Worm (Caenorhabditis elegans) whole organism, L4 larva: ENCODE data around the gene mpst-2.

Source experiments
- D1046.2 ChIP-seq: fragments of 200-800 bp; sonication (Bioruptor generic); IDR thresholded peaks from 2 replicates; pipeline ENCODE4 v1.3.6; 2022; ENCODE audit warnings: missing genetic modification characterization, missing compliant biosample characterization
- F37D6.2 ChIP-seq: sonication (generic microtip); optimal IDR thresholded peaks from 2 replicates; lab custom pipeline; 2016; ENCODE audit warnings: mild to moderate bottlenecking, missing genetic modification characterization, missing compliant biosample characterization
- F44E2.7 ChIP-seq: fragments of 200-800 bp; sonication (Bioruptor generic); IDR thresholded peaks from 2 replicates; pipeline ENCODE4 v2.1.2; 2022; ENCODE audit warnings: missing genetic modification characterization, missing compliant biosample characterization
- R02D3.7 ChIP-seq: fragments of 150-350 bp; sonication (generic microtip); optimal IDR thresholded peaks from 3 replicates; lab custom pipeline; 2014; ENCODE audit warnings: missing biosample characterization, missing genetic modification characterization
- T20F7.1 ChIP-seq: fragments of 200-800 bp; sonication (Bioruptor generic); optimal IDR thresholded peaks from 2 replicates; lab custom pipeline; 2018; ENCODE audit warnings: mild to moderate bottlenecking, missing genetic modification characterization, missing compliant biosample characterization
- Y5F2A.4 ChIP-seq: fragments of 200-800 bp; sonication (Bioruptor generic); optimal IDR thresholded peaks from 2 replicates; lab custom pipeline; 2018; ENCODE audit warnings: mild to moderate bottlenecking, missing genetic modification characterization, missing compliant biosample characterization
- aha-1 ChIP-seq: fragments of 150-350 bp; peaks from one replicate; lab custom pipeline; 2014; ENCODE audit warnings: missing biosample characterization, missing genetic modification characterization
- arid-1 ChIP-seq: fragments of 200-800 bp; sonication (Bioruptor generic); conservative IDR thresholded peaks from 2 replicates; pipeline ENCODE4 v1.3.6; 2022; ENCODE audit warnings: missing genetic modification reagents, missing genetic modification characterization, missing compliant biosample characterization
- ceh-20 ChIP-seq: fragments of 200-800 bp; sonication (Bioruptor generic); IDR thresholded peaks from 2 replicates; pipeline ENCODE4 v1.3.6; 2022; ENCODE audit warnings: missing genetic modification reagents, missing genetic modification characterization, missing compliant biosample characterization
- ceh-32 ChIP-seq: sonication (generic microtip); optimal IDR thresholded peaks from 2 replicates; lab custom pipeline; 2016; ENCODE audit warnings: mild to moderate bottlenecking, missing genetic modification characterization, missing compliant biosample characterization; ENCODE audit not compliant: poor library complexity
- ces-1 ChIP-seq: fragments of 150-350 bp; sonication (generic microtip); optimal IDR thresholded peaks from 4 replicates; lab custom pipeline; 2014; ENCODE audit warnings: missing biosample characterization, missing genetic modification reagents, missing genetic modification characterization
- cey-2 ChIP-seq: sonication (generic microtip); optimal IDR thresholded peaks from 3 replicates; lab custom pipeline; 2017; ENCODE audit warnings: missing genetic modification characterization, mild to moderate bottlenecking, missing compliant biosample characterization, antibody characterized with exemption, borderline replicate concordance; ENCODE audit not compliant: insufficient read depth
- ctbp-1 ChIP-seq: fragments of 200-800 bp; sonication (Bioruptor generic); IDR thresholded peaks from 2 replicates; pipeline ENCODE4 v1.3.6; 2022; ENCODE audit warnings: missing genetic modification reagents, missing genetic modification characterization, missing compliant biosample characterization
- egl-27 ChIP-seq: sonication (generic microtip); optimal IDR thresholded peaks from 3 replicates; lab custom pipeline; 2017; ENCODE audit warnings: missing biosample characterization, missing genetic modification reagents, missing genetic modification characterization
- egl-43 ChIP-seq: fragments of 200-800 bp; sonication (Bioruptor generic); IDR thresholded peaks from 2 replicates; pipeline ENCODE4 v1.3.6; 2022; ENCODE audit warnings: missing genetic modification reagents, missing genetic modification characterization, missing compliant biosample characterization
- fkh-10 ChIP-seq: fragments of 150-350 bp; optimal IDR thresholded peaks from 2 replicates; lab custom pipeline; 2014; ENCODE audit warnings: missing biosample characterization, missing genetic modification reagents, missing genetic modification characterization
- gei-8 ChIP-seq: fragments of 200-800 bp; sonication (Bioruptor generic); optimal IDR thresholded peaks from 2 replicates; lab custom pipeline; 2018; ENCODE audit warnings: mild to moderate bottlenecking, missing genetic modification characterization, missing compliant biosample characterization
- hif-1 ChIP-seq, 2 experiments: sonication (generic microtip); optimal IDR thresholded peaks; 2 replicates each; lab custom pipeline; 2016 to 2017; ENCODE audit warnings: missing compliant biosample characterization in 2 of 2, missing genetic modification characterization in 2 of 2, missing genetic modification reagents in 2 of 2, missing genotype in 2 of 2, mild to moderate bottlenecking in 1 of 2
- lim-7 ChIP-seq: fragments of 200-800 bp; sonication (Bioruptor generic); IDR thresholded peaks from 2 replicates; pipeline ENCODE4 v1.3.6; 2022; ENCODE audit warnings: missing genetic modification characterization, missing compliant biosample characterization
- lin-13 ChIP-seq: fragments of 150-350 bp; optimal IDR thresholded peaks from 2 replicates; lab custom pipeline; 2014; ENCODE audit warnings: missing biosample characterization, missing genetic modification reagents, missing genetic modification characterization
- lin-15B ChIP-seq: fragments of 150-350 bp; sonication (generic microtip); optimal IDR thresholded peaks from 3 replicates; lab custom pipeline; 2014; ENCODE audit warnings: missing biosample characterization, missing genetic modification characterization
- lin-29 ChIP-seq: fragments of 200-800 bp; sonication (Bioruptor generic); IDR thresholded peaks from 2 replicates; pipeline ENCODE4 v1.3.6; 2022; ENCODE audit warnings: missing genetic modification reagents, missing genetic modification characterization, missing compliant biosample characterization
- lir-3 ChIP-seq: sonication (generic microtip); optimal IDR thresholded peaks from 2 replicates; lab custom pipeline; 2016; ENCODE audit warnings: mild to moderate bottlenecking, missing genetic modification characterization, missing compliant biosample characterization
- lsy-2 ChIP-seq, 2 experiments: fragments of 150-350 bp in 1 of 2; sonication (generic microtip) in 1 of 2; optimal IDR thresholded peaks; 2 replicates each; lab custom pipeline; 2014 to 2017; ENCODE audit warnings: missing biosample characterization in 2 of 2, missing genetic modification characterization in 2 of 2
- mdt-29 ChIP-seq: fragments of 200-800 bp; sonication (Bioruptor generic); IDR thresholded peaks from 2 replicates; pipeline ENCODE4 v1.3.6; 2022; ENCODE audit warnings: missing genetic modification reagents, missing genetic modification characterization, missing compliant biosample characterization
- mep-1 ChIP-seq: fragments of 150-350 bp; sonication (generic microtip); optimal IDR thresholded peaks from 3 replicates; lab custom pipeline; 2014; ENCODE audit warnings: missing biosample characterization, missing genetic modification characterization
- mxl-2 ChIP-seq: fragments of 200-800 bp; sonication (Bioruptor generic); conservative IDR thresholded peaks from 2 replicates; pipeline ENCODE4 v1.3.6; 2022; ENCODE audit warnings: missing genetic modification reagents, missing genetic modification characterization, missing compliant biosample characterization
- nhr-111 ChIP-seq: fragments of 200-800 bp; sonication (Bioruptor generic); optimal IDR thresholded peaks from 2 replicates; lab custom pipeline; 2018; ENCODE audit warnings: mild to moderate bottlenecking, missing genetic modification characterization, missing compliant biosample characterization
- nhr-28 ChIP-seq: fragments of 150-350 bp; optimal IDR thresholded peaks from 2 replicates; lab custom pipeline; 2014; ENCODE audit warnings: missing biosample characterization, missing genetic modification characterization
- nhr-48 ChIP-seq: sonication (generic microtip); optimal IDR thresholded peaks from 2 replicates; lab custom pipeline; 2016; ENCODE audit warnings: mild to moderate bottlenecking, missing genetic modification characterization, missing compliant biosample characterization
- nhr-77 ChIP-seq: fragments of 150-350 bp; optimal IDR thresholded peaks from 2 replicates; lab custom pipeline; 2014; ENCODE audit warnings: missing biosample characterization, missing genetic modification characterization
- pha-4 ChIP-seq, 2 experiments: fragments of 150-350 bp in 1 of 2; fragments of 200-800 bp in 1 of 2; sonication (Bioruptor generic) in 1 of 2; IDR thresholded peaks in 1 of 2; optimal IDR thresholded peaks in 1 of 2; 2 replicates each; pipeline versions ENCODE4 v1.3.6 to Lab custom; 2014 to 2022; ENCODE audit warnings: missing genetic modification characterization in 2 of 2, missing genetic modification reagents in 2 of 2, missing biosample characterization in 1 of 2, missing compliant biosample characterization in 1 of 2
- rbr-2 ChIP-seq: sonication (generic microtip); optimal IDR thresholded peaks from 2 replicates; lab custom pipeline; 2016; ENCODE audit warnings: missing genotype, missing genetic modification characterization, missing compliant biosample characterization
- sdz-12 ChIP-seq: fragments of 200-800 bp; sonication (Bioruptor generic); optimal IDR thresholded peaks from 2 replicates; lab custom pipeline; 2018; ENCODE audit warnings: mild to moderate bottlenecking, missing genetic modification characterization, missing compliant biosample characterization
- set-16 ChIP-seq: fragments of 200-800 bp; sonication (Bioruptor generic); IDR thresholded peaks from 2 replicates; pipeline ENCODE4 v1.3.6; 2022; ENCODE audit warnings: missing genetic modification reagents, missing genetic modification characterization, missing compliant biosample characterization
- snpc-4 ChIP-seq: fragments of 150-350 bp; optimal IDR thresholded peaks from 2 replicates; lab custom pipeline; 2014; ENCODE audit warnings: missing biosample characterization, missing genetic modification characterization
- spr-1 ChIP-seq: sonication (generic microtip); optimal IDR thresholded peaks from 2 replicates; lab custom pipeline; 2016; ENCODE audit warnings: mild to moderate bottlenecking, missing genetic modification characterization, missing compliant biosample characterization
- spr-3 ChIP-seq: fragments of 200-800 bp; sonication (Bioruptor generic); optimal IDR thresholded peaks from 2 replicates; lab custom pipeline; 2018; ENCODE audit warnings: mild to moderate bottlenecking, missing genetic modification characterization, missing compliant biosample characterization
- tag-97 ChIP-seq: fragments of 200-800 bp; sonication (Bioruptor generic); IDR thresholded peaks from 2 replicates; pipeline ENCODE4 v1.3.6; 2022; ENCODE audit warnings: missing genetic modification characterization, missing compliant biosample characterization
- unc-130 ChIP-seq: sonication (generic microtip); optimal IDR thresholded peaks from 2 replicates; lab custom pipeline; 2016; ENCODE audit warnings: missing genetic modification reagents, missing genetic modification characterization, missing compliant biosample characterization
- unc-39 ChIP-seq: sonication (generic microtip); optimal IDR thresholded peaks from 2 replicates; lab custom pipeline; 2017; ENCODE audit warnings: missing biosample characterization, missing genetic modification characterization
- unc-62 ChIP-seq, 3 experiments: fragments of 150-350 bp in 1 of 3; sonication (generic microtip); optimal IDR thresholded peaks in 2 of 3; peaks in 1 of 3; 1 replicate in 1 of 3; 2 replicates in 2 of 3; lab custom pipeline; 2014 to 2017; ENCODE audit warnings: missing biosample characterization in 3 of 3, missing genetic modification characterization in 3 of 3, missing genetic modification reagents in 3 of 3, missing genotype in 1 of 3
- zfp-3 ChIP-seq: fragments of 200-800 bp; sonication (Bioruptor generic); conservative IDR thresholded peaks from 2 replicates; pipeline ENCODE4 v1.3.6; 2022; ENCODE audit warnings: missing genetic modification reagents, missing genetic modification characterization, missing compliant biosample characterization
- zip-2 ChIP-seq: fragments of 150-350 bp; optimal IDR thresholded peaks from 2 replicates; lab custom pipeline; 2014; ENCODE audit warnings: missing biosample characterization, missing genetic modification characterization

Gene mpst-2

DNA sequence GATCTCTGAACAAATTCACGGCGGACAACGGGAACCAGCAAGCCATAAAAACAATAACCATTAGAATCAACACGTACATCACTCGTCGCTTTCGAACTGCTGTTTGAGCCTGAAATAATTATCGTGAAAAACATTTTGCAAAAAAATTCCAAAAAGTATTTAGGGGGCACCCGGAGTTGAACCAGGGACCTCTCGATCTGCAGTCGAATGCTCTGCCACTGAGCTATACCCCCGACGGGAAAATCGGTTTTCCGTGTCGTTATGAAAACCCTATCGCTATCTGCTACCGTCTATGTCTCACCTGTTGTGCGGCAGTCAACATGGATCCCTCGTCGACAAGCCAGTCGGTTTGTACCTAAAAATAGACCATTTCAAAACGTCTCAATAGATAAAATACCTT, 37.6 kb downstream of the mpst-2 start (continued):
- no peak for TF ChIP-seq unc-62 (GFP tag; optimal IDR thresholded peaks at IDR 0.05 in 1 of 2; lab: Kevin White, UChicago)
- no peak for TF ChIP-seq unc-62 (tag; optimal IDR thresholded peaks at IDR 0.05; lab: Kevin White, UChicago)
- TF ChIP-seq mep-1 (tag; lab: Kevin White, UChicago) = no peak
- TF ChIP-seq pha-4 (GFP tag; IDR thresholded peaks at IDR 0.05; lab: Robert Waterston, UW) = peak; percentile 71; the same call in 1 of the 2 replicates
- TF ChIP-seq pha-4 (tag; optimal IDR thresholded peaks at IDR 0.05; lab: Kevin White, UChicago) = no peak
- TF ChIP-seq lim-7 = peak; percentile 61
- 0 out of 2 replicates have a peak, but pooled peaks have one; percentile 58 for TF ChIP-seq ceh-20 (GFP tag; lab: Robert Waterston, UW)
- no peak for TF ChIP-seq unc-39 (tag; lab: Kevin White, UChicago)
- TF ChIP-seq arid-1 = peak; percentile 62; the same call in 1 of the 2 replicates
- no peak for TF ChIP-seq sdz-12 (GFP tag; lab: Kevin White, UChicago)
- peak; percentile 8 for TF ChIP-seq nhr-28 (tag; lab: Kevin White, UChicago)
- no peak for TF ChIP-seq cey-2 (tag; lab: Kevin White, UChicago)
- TF ChIP-seq aha-1 = no peak
- TF ChIP-seq Y5F2A.4 (GFP tag; lab: Kevin White, UChicago) = no peak
- no peak for TF ChIP-seq egl-27
- no peak for TF ChIP-seq ces-1 (GFP tag; lab: Kevin White, UChicago)
- no peak for TF ChIP-seq nhr-111 (GFP tag; lab: Kevin White, UChicago)
- TF ChIP-seq tag-97 (GFP tag; lab: Robert Waterston, UW) = no peak
- peak; percentile 70; the same call in 1 of the 2 replicates for TF ChIP-seq F44E2.7 (GFP tag; lab: Robert Waterston, UW)
- TF ChIP-seq ctbp-1 (GFP tag; lab: Robert Waterston, UW) = peak; percentile 59; the same call in 1 of the 2 replicates
- TF ChIP-seq lin-13 (GFP tag; lab: Kevin White, UChicago) = no peak
- TF ChIP-seq snpc-4 (tag; lab: Kevin White, UChicago) = peak; percentile 28
- no peak for TF ChIP-seq lir-3 (tag; lab: Kevin White, UChicago)
- no peak for TF ChIP-seq hif-1 (tag; optimal IDR thresholded peaks at IDR 0.05; lab: Kevin White, UChicago)
- no peak for TF ChIP-seq ceh-32 (tag; lab: Kevin White, UChicago)
- TF ChIP-seq nhr-77 (tag; lab: Kevin White, UChicago) = peak; percentile 6
- TF ChIP-seq D1046.2 (GFP tag; lab: Robert Waterston, UW) = peak; percentile 70; the same call in 1 of the 2 replicates
- no peak for TF ChIP-seq zip-2 (tag; lab: Kevin White, UChicago)
- TF ChIP-seq lsy-2 (tag; optimal IDR thresholded peaks at IDR 0.05; lab: Kevin White, UChicago) = no peak
- TF ChIP-seq rbr-2 (tag; lab: Kevin White, UChicago) = peak; percentile 31
- TF ChIP-seq set-16 (GFP tag; lab: Robert Waterston, UW) = no peak; the same call in 1 of the 2 replicates
- peak; percentile 15 for TF ChIP-seq nhr-48 (tag; lab: Kevin White, UChicago)
- peak; percentile 48; the same call in 1 of the 2 replicates for TF ChIP-seq lin-29 (GFP tag; lab: Robert Waterston, UW)
- peak; percentile 35 for TF ChIP-seq spr-3 (GFP tag; lab: Kevin White, UChicago)
- TF ChIP-seq lin-15B (tag; lab: Kevin White, UChicago) = no peak
- TF ChIP-seq mxl-2 = 0 out of 2 replicates have a peak, but pooled peaks have one; percentile 32
- TF ChIP-seq mdt-29 = no peak
- no peak; the same call in none of the 2 replicates for TF ChIP-seq egl-43 (GFP tag; lab: Robert Waterston, UW)
- peak; percentile 3 for TF ChIP-seq gei-8 (GFP tag; lab: Kevin White, UChicago)
- no peak for TF ChIP-seq zfp-3 (GFP tag; lab: Robert Waterston, UW)
- no peak for TF ChIP-seq T20F7.1 (GFP tag; lab: Kevin White, UChicago)
- TF ChIP-seq spr-1 (tag; lab: Kevin White, UChicago) = no peak
- no peak for TF ChIP-seq unc-130 (GFP tag; lab: Kevin White, UChicago)
- no peak for TF ChIP-seq R02D3.7 (tag; lab: Kevin White, UChicago)
- no peak for TF ChIP-seq fkh-10 (GFP tag; lab: Kevin White, UChicago)
- no peak for TF ChIP-seq F37D6.2 (tag; lab: Kevin White, UChicago)
